8 worm cellular contexts compared by ENCODE assay signal in the genomic region with DNA sequence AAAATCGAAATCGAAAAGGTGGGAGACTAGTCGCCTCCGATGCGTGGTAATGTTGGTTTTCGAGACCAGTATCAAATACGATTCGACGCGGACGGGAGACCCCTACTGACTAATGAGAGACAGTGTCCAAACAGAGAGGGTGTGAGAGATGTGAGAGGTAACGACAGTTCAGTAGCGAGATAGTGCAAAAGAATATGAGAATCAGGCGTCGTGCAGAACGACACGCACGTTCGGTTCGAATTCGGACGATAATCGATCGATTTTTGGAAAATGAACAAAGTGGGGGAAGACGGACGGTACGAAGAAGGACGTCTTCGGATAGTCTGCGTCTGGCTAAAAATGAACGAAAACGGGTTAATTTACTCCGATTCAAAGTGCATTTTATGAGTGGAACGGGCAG.
TF ChIP-seq lines count a peak whose summit lies in the region.

D1046.16 (plus strand) TSS at position 195 of the 400 bp plus-strand sequence.

TF ChIP-seq in whole organism, L1 larva, 84 proteins besides CTCF, POLR2A, EP300 and RAD21 (continues in another document):
- peak; percentile 16 to 31 for TF ChIP-seq efl-1 (optimal IDR thresholded peaks at IDR 0.05; lab: Kevin White, UChicago)
- TF ChIP-seq efl-1 (GFP tag; optimal IDR thresholded peaks at IDR 0.05 in 1 of 2; lab: Kevin White, UChicago): no peak
- TF ChIP-seq nhr-90 (tag; optimal IDR thresholded peaks at IDR 0.05; lab: Kevin White, UChicago; ENCODE audit: poor library complexity): peak; percentile 51
- peak; percentile 83 for TF ChIP-seq blmp-1 (tag; optimal IDR thresholded peaks at IDR 0.05; lab: Kevin White, UChicago)
- TF ChIP-seq elt-3 (tag; optimal IDR thresholded peaks at IDR 0.05; lab: Kevin White, UChicago): peak in 1 of 6 experiments; percentile 30
- peak; percentile 61 for TF ChIP-seq nhr-20 (tag; optimal IDR thresholded peaks at IDR 0.05; lab: Kevin White, UChicago)
- peak in 1 of 3 experiments; percentile 5 for TF ChIP-seq ceh-82 (tag; optimal IDR thresholded peaks at IDR 0.05; lab: Kevin White, UChicago)
- TF ChIP-seq dsc-1 (tag; optimal IDR thresholded peaks at IDR 0.05; lab: Kevin White, UChicago): no peak
- TF ChIP-seq mdl-1 (tag; optimal IDR thresholded peaks at IDR 0.05; lab: Kevin White, UChicago): peak in 1 of 2 experiments; percentile 7
- TF ChIP-seq rnt-1 (tag; optimal IDR thresholded peaks at IDR 0.05; lab: Kevin White, UChicago): peak; percentile 18

TF ChIP-seq in whole organism, L2 larva, 48 proteins besides CTCF, POLR2A, EP300 and RAD21 (continues in another document):
- TF ChIP-seq mdl-1 (tag; optimal IDR thresholded peaks at IDR 0.05; lab: Kevin White, UChicago): no peak
- TF ChIP-seq ama-1 (optimal IDR thresholded peaks at IDR 0.05; lab: Kevin White, UChicago): no peak
- peak; percentile 44 for TF ChIP-seq sma-3 (GFP tag; optimal IDR thresholded peaks at IDR 0.05; lab: Kevin White, UChicago)
- TF ChIP-seq aly-2 (tag; optimal IDR thresholded peaks at IDR 0.05; lab: Kevin White, UChicago): no peak
- no peak for TF ChIP-seq nhr-77 (tag; optimal IDR thresholded peaks at IDR 0.05; lab: Kevin White, UChicago)
- no peak for TF ChIP-seq mbf-1 (tag; optimal IDR thresholded peaks at IDR 0.05; lab: Kevin White, UChicago)
- no peak for TF ChIP-seq R02D3.7 (tag; optimal IDR thresholded peaks at IDR 0.05; lab: Kevin White, UChicago)
- TF ChIP-seq elt-3 (tag; optimal IDR thresholded peaks at IDR 0.05; lab: Kevin White, UChicago): no peak
- no peak for TF ChIP-seq sem-4 (tag; optimal IDR thresholded peaks at IDR 0.05; lab: Kevin White, UChicago)
- no peak for TF ChIP-seq nhr-11 (tag; optimal IDR thresholded peaks at IDR 0.05; lab: Kevin White, UChicago)
- TF ChIP-seq nhr-23 (tag; optimal IDR thresholded peaks at IDR 0.05; lab: Kevin White, UChicago): no peak
- TF ChIP-seq unc-55 (GFP tag; optimal IDR thresholded peaks at IDR 0.05; lab: Kevin White, UChicago): no peak

TF ChIP-seq in whole organism, L3 larva, 47 proteins besides CTCF, POLR2A, EP300 and RAD21 (continues in another document):
- no peak for TF ChIP-seq elt-3 (tag; optimal IDR thresholded peaks at IDR 0.05; lab: Kevin White, UChicago)
- no peak for TF ChIP-seq sea-2 (GFP tag; optimal IDR thresholded peaks at IDR 0.05; lab: Kevin White, UChicago)
- TF ChIP-seq tbx-2 (tag; optimal IDR thresholded peaks at IDR 0.05; lab: Kevin White, UChicago): no peak
- TF ChIP-seq jun-1 (tag; optimal IDR thresholded peaks at IDR 0.05; lab: Kevin White, UChicago): no peak
- no peak for TF ChIP-seq unc-62 (GFP tag; optimal IDR thresholded peaks at IDR 0.05; lab: Kevin White, UChicago)
- TF ChIP-seq snpc-4 (tag; optimal IDR thresholded peaks at IDR 0.05; lab: Kevin White, UChicago): peak; percentile 20
- TF ChIP-seq lsy-12 (tag; optimal IDR thresholded peaks at IDR 0.05; lab: Kevin White, UChicago): no peak
- TF ChIP-seq nhr-43 (tag; optimal IDR thresholded peaks at IDR 0.05; lab: Kevin White, UChicago; ENCODE audit: poor library complexity, severe bottlenecking): peak; percentile 19
- no peak for TF ChIP-seq mml-1 (tag; optimal IDR thresholded peaks at IDR 0.05; lab: Kevin White, UChicago)
- no peak for TF ChIP-seq pqm-1 (tag; optimal IDR thresholded peaks at IDR 0.05; lab: Kevin White, UChicago)
- peak; percentile 49 for TF ChIP-seq lin-15B (tag; optimal IDR thresholded peaks at IDR 0.05; lab: Kevin White, UChicago)

TF ChIP-seq in whole organism, L4 larva, 104 proteins besides CTCF, POLR2A, EP300 and RAD21 (continues in another document):
- TF ChIP-seq R02D3.7 (tag; optimal IDR thresholded peaks at IDR 0.05; lab: Kevin White, UChicago): no peak
- TF ChIP-seq lir-3 (tag; optimal IDR thresholded peaks at IDR 0.05; lab: Kevin White, UChicago): no peak
- TF ChIP-seq mxl-2 (GFP tag; conservative IDR thresholded peaks at IDR 0.05; lab: Robert Waterston, UW): no peak
- no peak for TF ChIP-seq nhr-237 (tag; optimal IDR thresholded peaks at IDR 0.05; lab: Kevin White, UChicago)
- TF ChIP-seq rbr-2 (tag; optimal IDR thresholded peaks at IDR 0.05; lab: Kevin White, UChicago): no peak
- no peak for TF ChIP-seq spr-1 (tag; optimal IDR thresholded peaks at IDR 0.05; lab: Kevin White, UChicago)
- TF ChIP-seq dpl-1 (GFP tag; optimal IDR thresholded peaks at IDR 0.05; lab: Kevin White, UChicago): no peak
- peak; percentile 41; the same call in 1 of the 2 replicates for TF ChIP-seq mdt-29 (GFP tag; IDR thresholded peaks at IDR 0.05; lab: Robert Waterston, UW)
- TF ChIP-seq mep-1 (tag; optimal IDR thresholded peaks at IDR 0.05; lab: Kevin White, UChicago): no peak
- no peak for TF ChIP-seq Y75B8A.6 (GFP tag; IDR thresholded peaks at IDR 0.05; lab: Robert Waterston, UW)
- no peak for TF ChIP-seq F44E2.7 (GFP tag; IDR thresholded peaks at IDR 0.05; lab: Robert Waterston, UW)

TF ChIP-seq in whole organism, late embryonic, 69 proteins besides CTCF, POLR2A, EP300 and RAD21:
- TF ChIP-seq ama-1 (optimal IDR thresholded peaks at IDR 0.05; lab: Kevin White, UChicago) (no peak), ref-2 (tag; optimal IDR thresholded peaks at IDR 0.05; lab: Kevin White, UChicago) (peak; percentile 31), ceh-6 (GFP tag; optimal IDR thresholded peaks at IDR 0.05; lab: Kevin White, UChicago) (no peak), odd-2 (tag; optimal IDR thresholded peaks at IDR 0.05; lab: Kevin White, UChicago) (no peak), ceh-31 (tag; optimal IDR thresholded peaks at IDR 0.05; lab: Kevin White, UChicago) (peak; percentile 20), elt-2 (tag; optimal IDR thresholded peaks at IDR 0.05; lab: Kevin White, UChicago) (no peak), K02D7.2 (tag; optimal IDR thresholded peaks at IDR 0.05; lab: Kevin White, UChicago) (no peak)
TF ChIP-seq in whole organism, late embryonic: peak in this region for 2.

TF ChIP-seq in whole organism, midembryonic, 9 proteins besides CTCF, POLR2A, EP300 and RAD21:
- no peak for TF ChIP-seq flt-1 (GFP tag; IDR thresholded peaks at IDR 0.05; lab: Robert Waterston, UW)
- no peak for TF ChIP-seq klf-2 (GFP tag; conservative IDR thresholded peaks at IDR 0.05; lab: Robert Waterston, UW)
- TF ChIP-seq T22C8.4 (GFP tag; IDR thresholded peaks at IDR 0.05; lab: Robert Waterston, UW): peak; percentile 82

TF ChIP-seq in whole organism, mixed stage, embryonic, 35 proteins besides CTCF, POLR2A, EP300 and RAD21:
- TF ChIP-seq nhr-2 (tag; optimal IDR thresholded peaks at IDR 0.05; lab: Kevin White, UChicago): peak; percentile 97
- TF ChIP-seq zip-8 (tag; optimal IDR thresholded peaks at IDR 0.05; lab: Kevin White, UChicago): no peak
- no peak for TF ChIP-seq nhr-237 (tag; optimal IDR thresholded peaks at IDR 0.05; lab: Kevin White, UChicago)
- no peak for TF ChIP-seq mab-5 (tag; optimal IDR thresholded peaks at IDR 0.05; lab: Kevin White, UChicago)
- peak; percentile 25 for TF ChIP-seq ham-2 (GFP tag; optimal IDR thresholded peaks at IDR 0.05; lab: Kevin White, UChicago)
- TF ChIP-seq lin-13 (tag; optimal IDR thresholded peaks at IDR 0.05; lab: Kevin White, UChicago): no peak
- no peak for TF ChIP-seq ces-1 (GFP tag; optimal IDR thresholded peaks at IDR 0.05; lab: Kevin White, UChicago)
- TF ChIP-seq snpc-4 (tag; optimal IDR thresholded peaks at IDR 0.05; lab: Kevin White, UChicago): no peak
- peak; percentile 67 for TF ChIP-seq ceh-39 (tag; optimal IDR thresholded peaks at IDR 0.05; lab: Kevin White, UChicago)

TF ChIP-seq in whole organism, young adult, 124 proteins besides CTCF, POLR2A, EP300 and RAD21:
- TF ChIP-seq dox-1 (GFP tag; IDR thresholded peaks at IDR 0.05; lab: Robert Waterston, UW) (0 out of 2 replicates have a peak, but pooled peaks have one; percentile 53), hlh-12 (tag; optimal IDR thresholded peaks at IDR 0.05; lab: Kevin White, UChicago) (no peak), lin-26 (GFP tag; IDR thresholded peaks at IDR 0.05; lab: Robert Waterston, UW) (0 out of 2 replicates have a peak, but pooled peaks have one; percentile 33), madf-6 (GFP tag; IDR thresholded peaks at IDR 0.05; lab: Robert Waterston, UW) (no peak), nhr-80 (tag; optimal IDR thresholded peaks at IDR 0.05; lab: Kevin White, UChicago) (peak; percentile 69), ceh-27 (GFP tag; optimal IDR thresholded peaks at IDR 0.05; lab: Kevin White, UChicago) (peak; percentile 51), attf-5 (GFP tag; optimal IDR thresholded peaks at IDR 0.05; lab: Kevin White, UChicago) (peak; percentile 58), hlh-26 (GFP tag; conservative IDR thresholded peaks at IDR 0.05; lab: Robert Waterston, UW) (no peak), nfya-2 (GFP tag; IDR thresholded peaks at IDR 0.05; lab: Robert Waterston, UW) (no peak), F57A8.1 (GFP tag; optimal IDR thresholded peaks at IDR 0.05; lab: Kevin White, UChicago) (no peak), cebp-1 (GFP tag; IDR thresholded peaks at IDR 0.05; lab: Robert Waterston, UW) (no peak), cebp-1 (tag; optimal IDR thresholded peaks at IDR 0.05; lab: Kevin White, UChicago) (peak; percentile 26), hmg-1.2 (GFP tag; IDR thresholded peaks at IDR 0.05; lab: Robert Waterston, UW) (peak; percentile 52; the same call in 1 of the 2 replicates), lag-1 (GFP tag; IDR thresholded peaks at IDR 0.05; lab: Robert Waterston, UW) (no peak)
